Worm (Caenorhabditis elegans) whole organism, young adult: ENCODE data around the gene B0395.3.
"Not testable (repeated sequence)": the region's sequence is repeated elsewhere in the genome, so short reads cannot be mapped to it uniquely, and the experiment has no call there.

ENCODE experiments used
- B0019.2 ChIP-seq: fragments of 200-800 bp; sonication (Bioruptor generic); conservative IDR thresholded peaks from 2 replicates; pipeline ENCODE4 v1.3.6; 2022; ENCODE audit warnings: missing genetic modification reagents, missing genetic modification characterization, missing compliant biosample characterization
- F23B12.7 ChIP-seq: sonication (generic microtip); optimal IDR thresholded peaks from 2 replicates; lab custom pipeline; 2017; ENCODE audit warnings: missing genetic modification characterization, mild to moderate bottlenecking, missing compliant biosample characterization, antibody characterized with exemption, moderate library complexity; ENCODE audit not compliant: insufficient read depth
- Y53F4B.3 ChIP-seq: fragments of 200-800 bp; sonication (Bioruptor generic); IDR thresholded peaks from 2 replicates; pipeline ENCODE4 v1.3.6; 2022; ENCODE audit warnings: missing genetic modification reagents, missing genetic modification characterization, missing compliant biosample characterization
- akir-1 ChIP-seq: fragments of 200-800 bp; sonication (Bioruptor generic); optimal IDR thresholded peaks from 2 replicates; lab custom pipeline; 2018; ENCODE audit warnings: mild to moderate bottlenecking, missing genetic modification characterization, moderate library complexity, missing compliant biosample characterization
- aptf-2 ChIP-seq: fragments of 200-800 bp; sonication (Bioruptor generic); conservative IDR thresholded peaks from 2 replicates; pipeline ENCODE4 v1.3.6; 2022; ENCODE audit warnings: missing genetic modification reagents, missing genetic modification characterization, missing compliant biosample characterization
- ceh-27 ChIP-seq: fragments of 200-800 bp; sonication (Bioruptor generic); optimal IDR thresholded peaks from 2 replicates; lab custom pipeline; 2018; ENCODE audit warnings: mild to moderate bottlenecking, missing genetic modification characterization, moderate library complexity, missing compliant biosample characterization
- ceh-58 ChIP-seq: fragments of 200-800 bp; sonication (Bioruptor generic); IDR thresholded peaks from 2 replicates; pipeline ENCODE4 v1.3.6; 2022; ENCODE audit warnings: missing genetic modification characterization, missing compliant biosample characterization
- efl-1 ChIP-seq: fragments of 150-350 bp; optimal IDR thresholded peaks from 2 replicates; lab custom pipeline; 2014; ENCODE audit warnings: missing biosample characterization, missing genetic modification reagents, missing genetic modification characterization
- ekl-4 ChIP-seq: fragments of 200-800 bp; sonication (Bioruptor generic); IDR thresholded peaks from 2 replicates; pipeline ENCODE4 v1.3.6; 2022; ENCODE audit warnings: missing genetic modification reagents, missing genetic modification characterization, missing compliant biosample characterization
- gei-17 ChIP-seq: fragments of 200-800 bp; sonication (Bioruptor generic); optimal IDR thresholded peaks from 2 replicates; lab custom pipeline; 2018; ENCODE audit warnings: mild to moderate bottlenecking, missing genetic modification characterization, missing compliant biosample characterization
- him-1 ChIP-seq: sonication (generic microtip); optimal IDR thresholded peaks from 2 replicates; lab custom pipeline; 2016; ENCODE audit warnings: missing genotype, missing genetic modification reagents, missing genetic modification characterization, missing compliant biosample characterization
- hmg-20 ChIP-seq: fragments of 200-800 bp; sonication (Bioruptor generic); IDR thresholded peaks from 2 replicates; pipeline ENCODE4 v1.3.6; 2022; ENCODE audit warnings: missing genetic modification reagents, missing genetic modification characterization, missing compliant biosample characterization
- let-526 ChIP-seq: fragments of 200-800 bp; sonication (Bioruptor generic); IDR thresholded peaks from 2 replicates; pipeline ENCODE4 v1.3.6; 2022; ENCODE audit warnings: missing genetic modification reagents, missing genetic modification characterization, missing compliant biosample characterization
- lin-26 ChIP-seq: fragments of 200-800 bp; sonication (Bioruptor generic); IDR thresholded peaks from 2 replicates; pipeline ENCODE4 v1.3.6; 2022; ENCODE audit warnings: missing genetic modification reagents, missing genetic modification characterization, missing compliant biosample characterization
- lin-35 ChIP-seq, 3 experiments: fragments of 150-350 bp in 2 of 3; sonication (generic microtip) in 1 of 3; optimal IDR thresholded peaks; 2 replicates each; lab custom pipeline; 2014 to 2018; ENCODE audit warnings: missing biosample characterization in 3 of 3, missing genetic modification characterization in 3 of 3, missing genetic modification reagents in 3 of 3
- madf-8 ChIP-seq: fragments of 200-800 bp; sonication (Bioruptor generic); conservative IDR thresholded peaks from 2 replicates; pipeline ENCODE4 v1.3.6; 2022; ENCODE audit warnings: missing genetic modification reagents, missing genetic modification characterization, missing compliant biosample characterization
- mel-28 ChIP-seq: sonication (generic microtip); optimal IDR thresholded peaks from 2 replicates; lab custom pipeline; 2016; ENCODE audit warnings: borderline replicate concordance, mild to moderate bottlenecking, missing genetic modification characterization, missing compliant biosample characterization
- mes-4 ChIP-seq: sonication (generic microtip); optimal IDR thresholded peaks from 2 replicates; lab custom pipeline; 2016; ENCODE audit warnings: missing genotype, missing genetic modification characterization, missing compliant biosample characterization
- pha-4 ChIP-seq: fragments of 150-350 bp; sonication (generic microtip); optimal IDR thresholded peaks from 2 replicates; lab custom pipeline; 2014; ENCODE audit warnings: missing biosample characterization, missing genetic modification reagents, missing genetic modification characterization
- rpc-1 ChIP-seq, 2 experiments: fragments of 150-350 bp in 1 of 2; sonication (generic microtip) in 1 of 2; optimal IDR thresholded peaks; 2 replicates each; lab custom pipeline; 2014 to 2018; ENCODE audit warnings: missing biosample characterization in 1 of 2, missing genetic modification characterization in 1 of 2, missing genetic modification reagents in 1 of 2, missing genotype in 1 of 2
- sdz-38 ChIP-seq: sonication (generic microtip); optimal IDR thresholded peaks from 2 replicates; lab custom pipeline; 2016; ENCODE audit warnings: missing genotype, missing genetic modification characterization, missing compliant biosample characterization
- sea-2 ChIP-seq: fragments of 200-800 bp; sonication (Bioruptor generic); IDR thresholded peaks from 2 replicates; pipeline ENCODE4 v1.3.6; 2022; ENCODE audit warnings: missing genetic modification characterization, missing compliant biosample characterization
- snpc-1.1 ChIP-seq: sonication (generic microtip); optimal IDR thresholded peaks from 2 replicates; lab custom pipeline; 2017; ENCODE audit warnings: missing genetic modification characterization, mild to moderate bottlenecking, missing compliant biosample characterization, antibody characterized with exemption, moderate library complexity, missing genotype, missing genetic modification reagents; ENCODE audit not compliant: insufficient read depth
- snpc-3.4 ChIP-seq: sonication (generic microtip); optimal IDR thresholded peaks from 2 replicates; lab custom pipeline; 2017; ENCODE audit warnings: missing genetic modification characterization, mild to moderate bottlenecking, missing compliant biosample characterization, antibody characterized with exemption, moderate library complexity, missing genotype, missing genetic modification reagents
- snpc-4 ChIP-seq, 5 experiments: fragments of 150-350 bp in 1 of 5; sonication (generic microtip) in 4 of 5; optimal IDR thresholded peaks; 2 replicates each; lab custom pipeline; 2014 to 2018; ENCODE audit warnings: missing genetic modification characterization in 5 of 5, missing biosample characterization in 3 of 5, antibody characterized with exemption in 2 of 5, mild to moderate bottlenecking in 2 of 5, missing compliant biosample characterization in 2 of 5, missing genotype in 2 of 5, moderate library complexity in 2 of 5, missing genetic modification reagents in 1 of 5
- tbp1 ChIP-seq: fragments of 200-800 bp; sonication (Bioruptor generic); optimal IDR thresholded peaks from 2 replicates; lab custom pipeline; 2018; ENCODE audit warnings: mild to moderate bottlenecking, missing genetic modification characterization, missing compliant biosample characterization
- unc-62 ChIP-seq: fragments of 150-350 bp; optimal IDR thresholded peaks from 2 replicates; lab custom pipeline; 2014; ENCODE audit warnings: missing biosample characterization, missing genetic modification reagents, missing genetic modification characterization
- zfh-2 ChIP-seq: fragments of 200-800 bp; sonication (Bioruptor generic); conservative IDR thresholded peaks from 2 replicates; pipeline ENCODE4 v1.3.6; 2022; ENCODE audit warnings: missing genetic modification reagents, missing genetic modification characterization, missing compliant biosample characterization
- zim-3 ChIP-seq: sonication (generic microtip); optimal IDR thresholded peaks from 2 replicates; lab custom pipeline; 2017; ENCODE audit warnings: mild to moderate bottlenecking, missing genetic modification characterization, moderate library complexity, missing compliant biosample characterization

B0395.3 gene

DNA sequence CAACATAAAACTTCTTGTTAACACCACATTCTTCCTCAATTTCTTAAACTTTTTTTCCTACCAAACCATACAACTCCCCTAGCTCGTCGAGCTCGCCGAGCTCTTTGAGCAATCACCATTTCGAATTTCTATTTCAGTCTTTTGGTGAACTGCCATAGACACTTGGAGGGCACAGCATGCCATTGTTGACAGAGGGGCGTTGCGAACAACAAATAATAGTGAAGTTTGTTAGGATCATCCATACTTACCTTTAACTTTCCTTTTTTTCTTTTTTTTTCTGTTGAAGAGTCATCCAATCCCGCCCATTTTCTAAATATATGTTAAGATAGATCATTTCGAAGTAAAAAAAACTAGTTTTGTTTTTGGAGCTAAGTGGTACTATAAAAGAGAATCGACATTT is 42.0 kb upstream of the B0395.3 start, which contains the start of gene idpp-14 (continued):
- TF ChIP-seq snpc-4 (GFP tag; optimal IDR thresholded peaks at IDR 0.05; lab: Kevin White, UChicago) (no peak), snpc-4 (tag; optimal IDR thresholded peaks at IDR 0.05; lab: Kevin White, UChicago) (no peak)

DNA sequence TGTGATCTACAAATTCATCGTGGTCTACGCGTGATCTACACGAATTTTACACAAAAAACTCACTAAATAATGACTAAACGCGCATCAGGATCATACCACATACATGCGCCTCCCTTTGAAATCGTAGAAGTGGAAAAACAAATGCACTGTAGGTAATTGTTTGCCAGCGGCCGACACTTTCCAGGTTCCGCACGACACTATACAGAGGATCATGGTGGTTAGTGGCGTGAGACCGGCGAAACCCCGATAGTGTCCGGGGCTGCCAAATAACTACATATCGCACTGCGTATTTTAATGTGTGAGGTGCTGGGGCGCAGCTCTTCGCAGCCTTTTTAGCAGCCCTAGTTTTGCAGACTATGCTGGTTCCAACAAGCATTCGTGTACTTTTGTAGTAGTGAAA is 38.6 kb upstream of the B0395.3 start:
- TF ChIP-seq tbp1 (GFP tag; lab: Kevin White, UChicago) (no peak), snpc-4 (GFP tag; optimal IDR thresholded peaks at IDR 0.05; lab: Kevin White, UChicago) (no peak), snpc-4 (tag; optimal IDR thresholded peaks at IDR 0.05; lab: Kevin White, UChicago) (peak in 1 of 4 experiments; percentile 59), sdz-38 (tag; lab: Kevin White, UChicago) (no peak), akir-1 (GFP tag; lab: Kevin White, UChicago) (no peak)

DNA sequence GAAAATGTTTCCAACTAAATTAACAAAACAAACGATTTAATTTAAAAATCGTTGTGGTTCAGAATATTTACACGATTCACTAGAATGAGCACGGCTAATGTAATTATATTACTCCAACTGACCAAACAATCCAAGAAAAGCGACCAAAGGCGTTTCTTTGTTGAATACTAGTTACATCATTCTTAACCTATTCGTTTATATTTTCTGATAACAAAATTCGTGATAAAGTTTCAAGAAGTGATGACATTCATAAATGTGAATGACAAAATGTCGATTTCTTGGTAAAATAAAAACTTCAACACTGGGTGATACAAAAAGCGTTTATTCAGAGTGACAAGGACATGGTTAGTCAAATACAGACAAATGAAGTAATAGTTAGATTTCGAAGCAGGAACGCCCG is 36.4 kb upstream of the B0395.3 start, which contains the start of gene C30F2.4:
TSS of gene C30F2.4 (minus strand) at position 101 of the 400 bp plus-strand sequence.
- TF ChIP-seq ceh-27 (GFP tag; lab: Kevin White, UChicago) = no peak
- TF ChIP-seq rpc-1 (optimal IDR thresholded peaks at IDR 0.05; lab: Kevin White, UChicago) = no peak
- TF ChIP-seq rpc-1 (tag; optimal IDR thresholded peaks at IDR 0.05; lab: Kevin White, UChicago) = no peak
- TF ChIP-seq hmg-20 (GFP tag; lab: Robert Waterston, UW) = no peak
- TF ChIP-seq, all 124 proteins: peak for 0

DNA sequence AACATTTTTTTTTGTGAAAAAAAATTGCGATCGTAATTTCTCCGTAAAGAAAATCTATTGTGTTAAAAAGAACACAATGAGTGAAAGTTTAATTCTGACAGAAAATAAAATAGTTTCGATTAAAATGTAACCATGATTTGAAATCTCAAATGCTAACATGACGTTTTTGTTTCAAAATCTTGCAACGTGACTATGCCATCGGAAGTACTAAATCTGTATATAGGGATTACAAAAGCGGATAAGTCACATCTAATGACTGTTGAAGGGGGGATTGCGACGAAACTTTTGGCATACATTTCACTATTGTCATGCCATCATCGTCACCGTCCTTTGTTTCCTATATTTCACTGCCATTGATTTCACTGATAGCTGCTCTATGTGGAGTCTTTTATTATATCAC is 32.5 kb upstream of the B0395.3 start, which contains the start of gene col-187:
TSS of gene col-187 (plus strand) at position 301 of the 400 bp plus-strand sequence.
- TF ChIP-seq lin-26 = no peak
- TF ChIP-seq mel-28 = no peak
- no peak for TF ChIP-seq lin-35 (GFP tag; optimal IDR thresholded peaks at IDR 0.05; lab: Kevin White, UChicago)
- TF ChIP-seq ceh-27 (GFP tag; lab: Kevin White, UChicago) = no peak
- no peak for TF ChIP-seq tbp1 (GFP tag; lab: Kevin White, UChicago)
- TF ChIP-seq F23B12.7 (tag; lab: Kevin White, UChicago) = no peak
- TF ChIP-seq zim-3 (tag; lab: Kevin White, UChicago) = no peak
- TF ChIP-seq efl-1 (GFP tag; lab: Kevin White, UChicago) = no peak
- TF ChIP-seq gei-17 (GFP tag; lab: Kevin White, UChicago) = no peak
- TF ChIP-seq snpc-3.4 (tag; lab: Kevin White, UChicago) = no peak
- no peak for TF ChIP-seq madf-8
- no peak for TF ChIP-seq snpc-1.1 (tag; lab: Kevin White, UChicago)
- TF ChIP-seq akir-1 (GFP tag; lab: Kevin White, UChicago) = no peak
- TF ChIP-seq ceh-58 (GFP tag; lab: Robert Waterston, UW) = no peak
- TF ChIP-seq zfh-2 (GFP tag; lab: Robert Waterston, UW) = no peak
- no peak for TF ChIP-seq mes-4
- no peak for TF ChIP-seq unc-62 (GFP tag; lab: Kevin White, UChicago)
- TF ChIP-seq ekl-4 (GFP tag; lab: Robert Waterston, UW) = no peak

DNA sequence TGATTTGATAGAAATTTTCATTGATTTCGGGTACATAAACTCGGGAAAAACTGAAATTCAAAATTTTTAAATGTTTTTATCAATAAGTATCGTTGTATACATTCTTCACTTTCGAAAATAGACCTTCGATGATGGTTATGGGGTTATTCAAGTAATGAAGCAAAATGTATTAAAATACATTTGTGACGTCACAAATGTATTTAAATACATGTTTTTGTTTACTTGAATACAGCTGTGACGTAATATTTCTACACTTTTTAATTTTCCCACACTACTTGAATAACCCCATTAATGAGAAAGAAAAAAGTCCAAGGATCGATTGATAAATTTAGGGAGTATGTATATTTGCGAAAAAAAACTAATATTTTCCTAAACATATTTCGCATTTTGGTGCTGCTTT is 27.9 kb upstream of the B0395.3 start:
- TF ChIP-seq aptf-2 (GFP tag; lab: Robert Waterston, UW) (no peak), zim-3 (tag; lab: Kevin White, UChicago) (no peak), let-526 (no peak), Y53F4B.3 (GFP tag; lab: Robert Waterston, UW) (no peak), pha-4 (tag; lab: Kevin White, UChicago) (no peak)

DNA sequence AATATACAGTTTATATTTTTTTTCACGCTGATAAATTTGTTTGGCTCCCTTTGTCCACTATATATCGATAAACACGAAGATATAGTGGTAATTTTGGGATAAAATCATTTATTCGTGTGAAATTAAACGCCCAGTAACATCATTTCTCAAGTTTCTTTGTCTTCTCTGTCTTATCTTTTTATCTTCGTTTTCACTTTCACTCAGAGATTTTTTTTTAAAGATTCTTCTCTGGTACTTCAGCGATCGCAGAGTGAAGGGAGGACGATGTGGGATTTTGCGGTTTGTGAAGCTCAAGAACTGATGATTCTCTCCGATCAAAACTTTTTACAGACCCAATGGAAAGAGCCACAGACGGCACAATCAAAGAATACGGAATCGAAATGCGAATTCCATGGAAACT is 22.3 kb upstream of the B0395.3 start, which contains the start of gene T27A8.3:
TSS of gene T27A8.3 (plus strand) at position 301 of the 400 bp plus-strand sequence.
- TF ChIP-seq sea-2 (GFP tag; lab: Robert Waterston, UW); B0019.2 (GFP tag; lab: Robert Waterston, UW); him-1 (tag; lab: Kevin White, UChicago): not testable (repeated sequence)
